Worm (Caenorhabditis elegans) whole organism, L2 larva: ENCODE data around the gene str-111.

Experiments used
- F13H6.1 ChIP-seq: sonication (generic microtip); optimal IDR thresholded peaks from 2 replicates; lab custom pipeline; 2016; ENCODE audit warnings: missing genetic modification characterization, missing compliant biosample characterization
- R02D3.7 ChIP-seq: fragments of 150-350 bp; optimal IDR thresholded peaks from 2 replicates; lab custom pipeline; 2014; ENCODE audit warnings: missing biosample characterization, missing genetic modification characterization
- ceh-82 ChIP-seq: fragments of 150-350 bp; optimal IDR thresholded peaks from 2 replicates; lab custom pipeline; 2014; ENCODE audit warnings: missing biosample characterization, missing genetic modification characterization
- dmd-4 ChIP-seq: sonication (generic microtip); optimal IDR thresholded peaks from 2 replicates; lab custom pipeline; 2017; ENCODE audit warnings: missing biosample characterization, missing genetic modification characterization
- egl-27 ChIP-seq: sonication (generic microtip); optimal IDR thresholded peaks from 3 replicates; lab custom pipeline; 2017; ENCODE audit warnings: missing biosample characterization, missing genetic modification reagents, missing genetic modification characterization
- elt-1 ChIP-seq: fragments of 150-350 bp; optimal IDR thresholded peaks from 2 replicates; lab custom pipeline; 2014; ENCODE audit warnings: missing biosample characterization, missing genetic modification characterization
- elt-3 ChIP-seq: sonication (generic microtip); optimal IDR thresholded peaks from 2 replicates; lab custom pipeline; 2017; ENCODE audit warnings: missing biosample characterization, missing genetic modification characterization
- lin-13 ChIP-seq: fragments of 150-350 bp; optimal IDR thresholded peaks from 2 replicates; lab custom pipeline; 2014; ENCODE audit warnings: missing biosample characterization, missing genetic modification reagents, missing genetic modification characterization
- mdl-1 ChIP-seq, 2 experiments: fragments of 150-350 bp in 1 of 2; sonication (generic microtip) in 1 of 2; optimal IDR thresholded peaks; 2 replicates each; lab custom pipeline; 2017; ENCODE audit warnings: missing biosample characterization in 2 of 2, missing genetic modification characterization in 2 of 2
- nhr-10 ChIP-seq: sonication (generic microtip); optimal IDR thresholded peaks from 2 replicates; lab custom pipeline; 2017; ENCODE audit warnings: missing biosample characterization, missing genetic modification characterization
- nhr-237 ChIP-seq: fragments of 150-350 bp; optimal IDR thresholded peaks from 2 replicates; lab custom pipeline; 2014; ENCODE audit warnings: missing biosample characterization, missing genetic modification characterization
- snpc-4 ChIP-seq: fragments of 150-350 bp; optimal IDR thresholded peaks from 2 replicates; lab custom pipeline; 2014; ENCODE audit warnings: missing biosample characterization, missing genetic modification characterization
- unc-55 ChIP-seq: fragments of 150-350 bp; sonication (generic microtip); optimal IDR thresholded peaks from 3 replicates; lab custom pipeline; 2014; ENCODE audit warnings: missing biosample characterization, missing genetic modification reagents, missing genetic modification characterization

DNA sequence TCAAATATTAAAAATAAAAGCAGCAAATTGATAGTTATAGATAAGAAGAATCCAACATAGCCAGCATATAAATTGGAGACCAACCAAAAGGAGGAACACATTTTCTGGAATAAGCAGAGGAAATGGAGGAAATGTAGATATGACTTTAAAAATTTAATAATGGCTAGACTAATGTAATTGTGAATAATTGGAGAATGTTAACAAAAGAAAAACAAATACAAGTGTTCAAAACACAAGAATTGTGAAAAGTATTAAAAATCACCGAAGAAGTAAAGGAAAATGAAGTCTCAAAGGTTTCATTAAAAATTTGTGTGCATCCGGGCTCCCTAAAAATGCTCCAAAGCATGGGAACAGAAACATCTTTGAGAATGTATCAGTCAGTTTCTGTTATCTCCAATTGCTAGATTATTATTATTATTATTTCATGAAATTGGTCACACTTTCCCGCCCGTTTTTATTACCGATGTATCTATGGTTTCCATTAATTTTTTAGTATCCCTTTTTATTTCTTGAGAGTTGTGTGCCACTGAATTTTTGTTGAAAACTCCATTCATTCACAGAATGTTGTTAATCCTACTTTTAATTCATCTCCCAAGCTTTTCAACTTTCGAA, 6.7 kb downstream of the str-111 start, which contains the start of the genes str-109 and F10A3.11:
- TF ChIP-seq F13H6.1: no peak
- TF ChIP-seq nhr-237 (tag; lab: Kevin White, UChicago): no peak
- TF ChIP-seq lin-13 (GFP tag; lab: Kevin White, UChicago): no peak
- TF ChIP-seq elt-3 (tag; lab: Kevin White, UChicago): no peak
- TF ChIP-seq mdl-1 (tag; optimal IDR thresholded peaks at IDR 0.05; lab: Kevin White, UChicago): no peak
- no peak for TF ChIP-seq R02D3.7 (tag; lab: Kevin White, UChicago)
- no peak for TF ChIP-seq dmd-4 (tag; lab: Kevin White, UChicago)
- TF ChIP-seq nhr-10: no peak
- TF ChIP-seq ceh-82 (tag; lab: Kevin White, UChicago): no peak
- TF ChIP-seq egl-27 (tag; lab: Kevin White, UChicago): no peak
- no peak for TF ChIP-seq elt-1 (tag; lab: Kevin White, UChicago)
- TF ChIP-seq unc-55 (GFP tag; lab: Kevin White, UChicago): no peak
- no peak for TF ChIP-seq snpc-4
